Worm (Caenorhabditis elegans) whole organism, late embryonic: ENCODE measurements around the gene sdf-9.

Experiments
- ama-1 ChIP-seq: fragments of 150-350 bp; optimal IDR thresholded peaks from 2 replicates; lab custom pipeline; 2014
- ceh-24 ChIP-seq: sonication (generic microtip); optimal IDR thresholded peaks from 2 replicates; lab custom pipeline; 2016; ENCODE audit warnings: mild to moderate bottlenecking, missing genetic modification characterization, missing compliant biosample characterization
- ceh-45 ChIP-seq: fragments of 200-800 bp; sonication (Bioruptor generic); IDR thresholded peaks from 2 replicates; pipeline ENCODE4 v1.3.6; 2022; ENCODE audit warnings: missing genetic modification reagents, missing genetic modification characterization, missing compliant biosample characterization
- dmd-4 ChIP-seq: sonication (generic microtip); optimal IDR thresholded peaks from 2 replicates; lab custom pipeline; 2016; ENCODE audit warnings: borderline replicate concordance, missing genetic modification characterization, missing compliant biosample characterization
- fkh-10 ChIP-seq: fragments of 150-350 bp; optimal IDR thresholded peaks from 2 replicates; lab custom pipeline; 2014; ENCODE audit warnings: missing biosample characterization, missing genetic modification reagents, missing genetic modification characterization
- hlh-13 ChIP-seq: fragments of 200-800 bp; sonication (Bioruptor generic); optimal IDR thresholded peaks from 2 replicates; lab custom pipeline; 2018; ENCODE audit warnings: mild to moderate bottlenecking, missing genetic modification characterization, missing compliant biosample characterization
- hlh-30 ChIP-seq: sonication (generic microtip); optimal IDR thresholded peaks from 2 replicates; lab custom pipeline; 2017; ENCODE audit warnings: antibody characterized with exemption, missing genetic modification characterization, missing compliant biosample characterization; ENCODE audit not compliant: insufficient read depth
- unc-42 ChIP-seq: sonication (generic microtip); optimal IDR thresholded peaks from 2 replicates; lab custom pipeline; 2016; ENCODE audit warnings: missing genotype, missing genetic modification characterization, missing compliant biosample characterization

DNA sequence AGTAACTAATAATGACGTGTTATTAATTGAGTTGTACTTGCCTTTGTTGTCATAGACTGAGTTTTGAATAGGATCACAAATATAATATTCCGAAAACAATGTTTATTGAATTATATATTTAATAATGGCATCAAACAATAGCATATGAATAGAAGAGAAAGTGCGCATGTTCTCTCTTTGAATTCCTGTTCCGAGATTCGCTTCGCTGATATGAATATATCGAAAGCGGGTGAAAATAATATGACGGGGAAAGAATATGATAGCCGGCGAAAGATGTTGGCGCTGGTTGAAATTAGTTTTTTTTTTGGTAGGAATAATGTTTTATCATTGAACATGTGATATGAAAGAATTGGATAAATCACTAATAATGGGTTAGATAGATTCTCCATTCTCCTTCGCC is 22.0 kb downstream of the sdf-9 start, which contains the start of gene T03D8.6:
- no peak for TF ChIP-seq fkh-10 (GFP tag; lab: Kevin White, UChicago)
- TF ChIP-seq ama-1 (lab: Kevin White, UChicago): no peak
- no peak for TF ChIP-seq dmd-4
- no peak for TF ChIP-seq hlh-13 (GFP tag; lab: Kevin White, UChicago)
- TF ChIP-seq unc-42 (tag; lab: Kevin White, UChicago): no peak
- TF ChIP-seq ceh-24: no peak
- TF ChIP-seq ceh-45 (GFP tag; lab: Robert Waterston, UW): no peak
- no peak for TF ChIP-seq hlh-30 (tag; lab: Kevin White, UChicago)
